Worm (Caenorhabditis elegans) whole organism, young adult: Measurements from ENCODE around the gene srj-22.
A peak's percentile ranks its signal among the peaks of the same experiment; 100 is the strongest.

Source experiments
- B0336.3 ChIP-seq: fragments of 200-800 bp; sonication (Bioruptor generic); IDR thresholded peaks from 2 replicates; pipeline ENCODE4 v1.3.6; 2022; ENCODE audit warnings: missing genetic modification characterization, missing compliant biosample characterization
- F39B2.1 ChIP-seq: fragments of 200-800 bp; sonication (Bioruptor generic); IDR thresholded peaks from 2 replicates; pipeline ENCODE4 v1.3.6; 2022; ENCODE audit warnings: missing genetic modification reagents, missing genetic modification characterization, missing compliant biosample characterization
- F52B5.7 ChIP-seq: sonication (generic microtip); optimal IDR thresholded peaks from 2 replicates; lab custom pipeline; 2016; ENCODE audit warnings: mild to moderate bottlenecking, missing genetic modification characterization, missing compliant biosample characterization
- K11D2.4 ChIP-seq: fragments of 200-800 bp; sonication (Bioruptor generic); IDR thresholded peaks from 2 replicates; pipeline ENCODE4 v1.3.6; 2022; ENCODE audit warnings: missing genetic modification reagents, missing genetic modification characterization, missing compliant biosample characterization
- Y53F4B.3 ChIP-seq: fragments of 200-800 bp; sonication (Bioruptor generic); IDR thresholded peaks from 2 replicates; pipeline ENCODE4 v1.3.6; 2022; ENCODE audit warnings: missing genetic modification reagents, missing genetic modification characterization, missing compliant biosample characterization
- Y53G8AR.9 ChIP-seq: fragments of 200-800 bp; sonication (Bioruptor generic); conservative IDR thresholded peaks from 2 replicates; pipeline ENCODE4 v1.3.6; 2022; ENCODE audit warnings: missing genetic modification reagents, missing genetic modification characterization, missing compliant biosample characterization
- Y56A3A.18 ChIP-seq: fragments of 200-800 bp; sonication (Bioruptor generic); IDR thresholded peaks from 2 replicates; pipeline ENCODE4 v1.3.6; 2022; ENCODE audit warnings: missing genetic modification reagents, missing genetic modification characterization, missing compliant biosample characterization
- Y67H2A.10 ChIP-seq: fragments of 200-800 bp; sonication (Bioruptor generic); conservative IDR thresholded peaks from 2 replicates; pipeline ENCODE4 v1.3.6; 2022; ENCODE audit warnings: missing genetic modification reagents, missing genetic modification characterization, missing compliant biosample characterization
- Y95B8A.8 ChIP-seq: fragments of 200-800 bp; sonication (Bioruptor generic); IDR thresholded peaks from 2 replicates; pipeline ENCODE4 v1.3.6; 2022; ENCODE audit warnings: missing genetic modification reagents, missing genetic modification characterization, missing compliant biosample characterization
- akir-1 ChIP-seq: fragments of 200-800 bp; sonication (Bioruptor generic); optimal IDR thresholded peaks from 2 replicates; lab custom pipeline; 2018; ENCODE audit warnings: mild to moderate bottlenecking, missing genetic modification characterization, moderate library complexity, missing compliant biosample characterization
- ama-1 ChIP-seq, 3 experiments: fragments of 150-350 bp in 1 of 3; sonication (generic microtip) in 2 of 3; optimal IDR thresholded peaks; 2 replicates each; lab custom pipeline; 2014 to 2018; ENCODE audit warnings: missing biosample characterization in 2 of 3, missing genetic modification characterization in 2 of 3, missing genetic modification reagents in 2 of 3
- atf-7 ChIP-seq: sonication (generic microtip); optimal IDR thresholded peaks from 2 replicates; lab custom pipeline; 2017; ENCODE audit warnings: mild to moderate bottlenecking, missing genetic modification characterization, missing compliant biosample characterization
- ccch-3 ChIP-seq: fragments of 200-800 bp; sonication (Bioruptor generic); optimal IDR thresholded peaks from 2 replicates; lab custom pipeline; 2018; ENCODE audit warnings: mild to moderate bottlenecking, missing genetic modification characterization, missing compliant biosample characterization
- cebp-1 ChIP-seq, 2 experiments: fragments of 200-800 bp in 1 of 2; sonication (Bioruptor generic) in 1 of 2; sonication (generic microtip) in 1 of 2; IDR thresholded peaks in 1 of 2; optimal IDR thresholded peaks in 1 of 2; 2 replicates each; pipeline versions ENCODE4 v1.3.6 to Lab custom; 2017 to 2022; ENCODE audit warnings: missing compliant biosample characterization in 2 of 2, missing genetic modification characterization in 2 of 2, mild to moderate bottlenecking in 1 of 2, missing genetic modification reagents in 1 of 2, moderate library complexity in 1 of 2
- cebp-2 ChIP-seq: fragments of 200-800 bp; sonication (Bioruptor generic); IDR thresholded peaks from 2 replicates; pipeline ENCODE4 v1.3.6; 2022; ENCODE audit warnings: missing genetic modification characterization, missing compliant biosample characterization
- die-1 ChIP-seq: sonication (generic microtip); optimal IDR thresholded peaks from 2 replicates; lab custom pipeline; 2016; ENCODE audit warnings: missing genotype, mild to moderate bottlenecking, missing genetic modification characterization, missing compliant biosample characterization
- dox-1 ChIP-seq: fragments of 200-800 bp; sonication (Bioruptor generic); IDR thresholded peaks from 2 replicates; pipeline ENCODE4 v1.3.6; 2022; ENCODE audit warnings: missing genetic modification reagents, missing genetic modification characterization, missing compliant biosample characterization
- dpff-1 ChIP-seq: sonication (generic microtip); optimal IDR thresholded peaks from 2 replicates; lab custom pipeline; 2017; ENCODE audit warnings: mild to moderate bottlenecking, missing genetic modification characterization, missing compliant biosample characterization
- ekl-4 ChIP-seq: fragments of 200-800 bp; sonication (Bioruptor generic); IDR thresholded peaks from 2 replicates; pipeline ENCODE4 v1.3.6; 2022; ENCODE audit warnings: missing genetic modification reagents, missing genetic modification characterization, missing compliant biosample characterization
- ets-4 ChIP-seq: fragments of 200-800 bp; sonication (Bioruptor generic); optimal IDR thresholded peaks from 2 replicates; lab custom pipeline; 2018; ENCODE audit warnings: mild to moderate bottlenecking, missing genetic modification characterization, missing compliant biosample characterization
- hlh-12 ChIP-seq: sonication (generic microtip); optimal IDR thresholded peaks from 2 replicates; lab custom pipeline; 2016; ENCODE audit warnings: missing genetic modification characterization, missing compliant biosample characterization
- lin-40 ChIP-seq: sonication (generic microtip); optimal IDR thresholded peaks from 2 replicates; lab custom pipeline; 2016; ENCODE audit warnings: missing genetic modification characterization, mild to moderate bottlenecking, missing compliant biosample characterization, missing genotype, missing genetic modification reagents
- mcd-1 ChIP-seq: fragments of 200-800 bp; sonication (Bioruptor generic); IDR thresholded peaks from 2 replicates; pipeline ENCODE4 v1.3.6; 2022; ENCODE audit warnings: missing genetic modification reagents, missing genetic modification characterization, missing compliant biosample characterization
- mes-4 ChIP-seq: sonication (generic microtip); optimal IDR thresholded peaks from 2 replicates; lab custom pipeline; 2016; ENCODE audit warnings: missing genotype, missing genetic modification characterization, missing compliant biosample characterization
- mxl-1 ChIP-seq: sonication (generic microtip); optimal IDR thresholded peaks from 2 replicates; lab custom pipeline; 2016; ENCODE audit warnings: missing genetic modification characterization, missing compliant biosample characterization
- nhr-27 ChIP-seq: fragments of 200-800 bp; sonication (Bioruptor generic); optimal IDR thresholded peaks from 2 replicates; lab custom pipeline; 2018; ENCODE audit warnings: mild to moderate bottlenecking, missing genetic modification characterization, moderate library complexity, missing compliant biosample characterization
- nhr-80 ChIP-seq: sonication (generic microtip); optimal IDR thresholded peaks from 2 replicates; lab custom pipeline; 2016; ENCODE audit warnings: missing genetic modification characterization, missing compliant biosample characterization
- sea-2 ChIP-seq: fragments of 200-800 bp; sonication (Bioruptor generic); IDR thresholded peaks from 2 replicates; pipeline ENCODE4 v1.3.6; 2022; ENCODE audit warnings: missing genetic modification characterization, missing compliant biosample characterization
- snpc-4 ChIP-seq, 5 experiments: fragments of 150-350 bp in 1 of 5; sonication (generic microtip) in 4 of 5; optimal IDR thresholded peaks; 2 replicates each; lab custom pipeline; 2014 to 2018; ENCODE audit warnings: missing genetic modification characterization in 5 of 5, missing biosample characterization in 3 of 5, antibody characterized with exemption in 2 of 5, mild to moderate bottlenecking in 2 of 5, missing compliant biosample characterization in 2 of 5, missing genotype in 2 of 5, moderate library complexity in 2 of 5, missing genetic modification reagents in 1 of 5
- somi-1 ChIP-seq: fragments of 200-800 bp; sonication (Bioruptor generic); optimal IDR thresholded peaks from 2 replicates; lab custom pipeline; 2018; ENCODE audit warnings: mild to moderate bottlenecking, missing genetic modification characterization, missing compliant biosample characterization
- tbp1 ChIP-seq: fragments of 200-800 bp; sonication (Bioruptor generic); optimal IDR thresholded peaks from 2 replicates; lab custom pipeline; 2018; ENCODE audit warnings: mild to moderate bottlenecking, missing genetic modification characterization, missing compliant biosample characterization
- unc-130 ChIP-seq: sonication (generic microtip); optimal IDR thresholded peaks from 2 replicates; lab custom pipeline; 2016; ENCODE audit warnings: missing genetic modification reagents, missing genetic modification characterization, missing compliant biosample characterization
- unc-62 ChIP-seq: fragments of 150-350 bp; optimal IDR thresholded peaks from 2 replicates; lab custom pipeline; 2014; ENCODE audit warnings: missing biosample characterization, missing genetic modification reagents, missing genetic modification characterization
- xnd-1 ChIP-seq: sonication (generic microtip); optimal IDR thresholded peaks from 2 replicates; lab custom pipeline; 2016; ENCODE audit warnings: missing genotype, missing genetic modification reagents, missing genetic modification characterization, missing compliant biosample characterization
- ztf-22 ChIP-seq: fragments of 200-800 bp; sonication (Bioruptor generic); optimal IDR thresholded peaks from 2 replicates; lab custom pipeline; 2018; ENCODE audit warnings: mild to moderate bottlenecking, missing genetic modification characterization, moderate library complexity, missing compliant biosample characterization
- ztf-25 ChIP-seq: fragments of 200-800 bp; sonication (Bioruptor generic); IDR thresholded peaks from 2 replicates; pipeline ENCODE4 v1.3.6; 2022; ENCODE audit warnings: missing genetic modification reagents, missing genetic modification characterization, missing compliant biosample characterization
- ztf-26 ChIP-seq: sonication (generic microtip); optimal IDR thresholded peaks from 2 replicates; lab custom pipeline; 2017; ENCODE audit warnings: missing genetic modification characterization, missing compliant biosample characterization
- ztf-28 ChIP-seq: fragments of 200-800 bp; sonication (Bioruptor generic); IDR thresholded peaks from 2 replicates; pipeline ENCODE4 v1.3.6; 2022; ENCODE audit warnings: missing genetic modification reagents, missing genetic modification characterization, missing compliant biosample characterization

srj-22 gene

ce11 chrV:10730824-10731416 is 12.6 kb downstream of the srj-22 start:
- TF ChIP-seq Y56A3A.18 (GFP tag; lab: Robert Waterston, UW) (0 out of 2 replicates have a peak, but pooled peaks have one; percentile 18), unc-130 (GFP tag; lab: Kevin White, UChicago) (no peak)

- TF ChIP-seq Y53F4B.3 (no peak), atf-7 (tag; lab: Kevin White, UChicago) (peak; percentile 51), sea-2 (GFP tag; lab: Robert Waterston, UW) (no peak), K11D2.4 (GFP tag; lab: Robert Waterston, UW) (no peak), ztf-22 (GFP tag; lab: Kevin White, UChicago) (peak; percentile 29), dox-1 (GFP tag; lab: Robert Waterston, UW) (peak; percentile 15; the same call in 1 of the 2 replicates), tbp1 (GFP tag; lab: Kevin White, UChicago) (peak; percentile 5), ztf-25 (GFP tag; lab: Robert Waterston, UW) (no peak), nhr-80 (tag; lab: Kevin White, UChicago) (peak; percentile 84), cebp-1 (GFP tag; IDR thresholded peaks at IDR 0.05; lab: Robert Waterston, UW) (no peak), cebp-1 (tag; optimal IDR thresholded peaks at IDR 0.05; lab: Kevin White, UChicago) (peak; percentile 38), Y56A3A.18 (GFP tag; lab: Robert Waterston, UW) (no peak), somi-1 (GFP tag; lab: Kevin White, UChicago) (no peak), B0336.3 (GFP tag; lab: Robert Waterston, UW) (no peak), ztf-26 (tag; lab: Kevin White, UChicago) (peak; percentile 17), ets-4 (GFP tag; lab: Kevin White, UChicago) (peak; percentile 35), ztf-28 (no peak), lin-40 (tag; lab: Kevin White, UChicago) (peak; percentile 18)
Measured at ce11 chrV:10729456-10729904, 14.1 kb downstream of the srj-22 start.

ce11 chrV:10727651-10728050 is 15.9 kb downstream of the srj-22 start:
- TF ChIP-seq Y53G8AR.9 (GFP tag; lab: Robert Waterston, UW), result 0 out of 2 replicates have a peak, but pooled peaks have one; percentile 19
- TF ChIP-seq nhr-80 (tag; lab: Kevin White, UChicago), result no peak
- TF ChIP-seq K11D2.4 (GFP tag; lab: Robert Waterston, UW), result 0 out of 2 replicates have a peak, but pooled peaks have one; percentile 24
- TF ChIP-seq mxl-1 (tag; lab: Kevin White, UChicago), result no peak
- TF ChIP-seq Y95B8A.8 (GFP tag; lab: Robert Waterston, UW), result no peak
- TF ChIP-seq somi-1 (GFP tag; lab: Kevin White, UChicago), result peak; percentile 26
- TF ChIP-seq nhr-27 (tag; lab: Kevin White, UChicago), result no peak
- no peak for TF ChIP-seq unc-62 (GFP tag; lab: Kevin White, UChicago)
- no peak for TF ChIP-seq dpff-1 (tag; lab: Kevin White, UChicago)
- no peak for TF ChIP-seq ama-1 (optimal IDR thresholded peaks at IDR 0.05; lab: Kevin White, UChicago)
- no peak for TF ChIP-seq ama-1 (GFP tag; optimal IDR thresholded peaks at IDR 0.05; lab: Kevin White, UChicago)

DNA sequence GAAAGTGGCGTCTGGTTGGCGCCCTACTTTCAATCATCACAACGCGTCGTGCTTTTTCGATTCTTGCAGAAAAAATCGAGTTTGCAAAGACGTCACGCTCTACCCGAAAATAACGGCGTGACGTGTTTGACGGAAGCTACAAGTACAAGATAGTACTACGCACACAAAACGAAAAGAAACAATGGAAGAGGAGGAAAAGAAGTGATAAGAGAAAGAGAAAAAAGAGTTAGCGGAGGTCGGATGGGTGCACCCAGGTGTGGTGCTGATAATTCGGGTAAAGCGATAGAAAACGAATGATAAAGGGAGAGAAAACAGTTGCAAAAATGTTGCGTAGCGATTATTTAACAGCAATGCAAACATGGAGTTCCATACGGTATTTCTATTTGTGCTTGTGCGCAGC is 16.9 kb downstream of the srj-22 start:
- TF ChIP-seq sea-2 (GFP tag; lab: Robert Waterston, UW), result no peak
- TF ChIP-seq die-1 (tag; lab: Kevin White, UChicago), result no peak
- peak; percentile 86 for TF ChIP-seq nhr-80 (tag; lab: Kevin White, UChicago)

DNA sequence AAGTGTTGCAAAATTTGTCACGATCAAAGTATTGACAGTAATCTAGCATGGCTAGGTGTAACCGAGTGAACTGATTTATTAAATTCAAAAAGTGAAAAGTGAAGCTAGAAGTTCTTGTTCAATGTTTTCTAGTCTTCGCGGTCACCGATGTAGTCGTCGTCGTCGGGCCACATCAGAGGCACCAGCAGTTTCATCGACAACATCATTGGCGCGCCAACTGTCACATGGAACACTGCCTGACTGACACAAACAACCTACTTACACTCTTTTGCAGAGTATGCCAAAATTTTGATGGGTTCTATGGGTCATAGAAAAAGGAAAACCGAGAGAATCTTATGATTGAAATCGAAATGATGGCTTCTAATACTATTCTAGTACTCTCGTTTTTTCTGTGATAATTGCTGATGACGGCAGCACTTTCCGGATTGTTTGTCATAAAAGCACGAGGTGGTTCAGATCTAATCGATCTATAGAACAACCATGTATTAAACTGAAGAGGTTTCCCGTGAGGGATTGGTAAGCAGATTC is 18.1 kb downstream of the srj-22 start:
- TF ChIP-seq ekl-4 (GFP tag; lab: Robert Waterston, UW), result 0 out of 2 replicates have a peak, but pooled peaks have one; percentile 9
- TF ChIP-seq hlh-12 (tag; lab: Kevin White, UChicago), result no peak
- TF ChIP-seq xnd-1, result no peak
- TF ChIP-seq mes-4 (tag; lab: Kevin White, UChicago), result no peak
- TF ChIP-seq F39B2.1, result no peak
- no peak for TF ChIP-seq ccch-3
- no peak for TF ChIP-seq akir-1 (GFP tag; lab: Kevin White, UChicago)
- no peak for TF ChIP-seq dox-1 (GFP tag; lab: Robert Waterston, UW)
- no peak for TF ChIP-seq mcd-1 (GFP tag; lab: Robert Waterston, UW)
- TF ChIP-seq F52B5.7 (tag; lab: Kevin White, UChicago), result no peak
- TF ChIP-seq snpc-4 (GFP tag; optimal IDR thresholded peaks at IDR 0.05; lab: Kevin White, UChicago), result no peak
- TF ChIP-seq snpc-4 (tag; optimal IDR thresholded peaks at IDR 0.05; lab: Kevin White, UChicago), result no peak
- TF ChIP-seq Y67H2A.10, result no peak
- 0 out of 2 replicates have a peak, but pooled peaks have one; percentile 10 for TF ChIP-seq cebp-1 (GFP tag; IDR thresholded peaks at IDR 0.05; lab: Robert Waterston, UW)
- TF ChIP-seq cebp-1 (tag; optimal IDR thresholded peaks at IDR 0.05; lab: Kevin White, UChicago), result no peak
- TF ChIP-seq cebp-2, result no peak
